Worm (Caenorhabditis elegans): ENCODE results near the gene Y55F3AM.13.

Y55F3AM.13 gene

ce11 chrIV:1012447-1012846 is 43.7 kb downstream of the Y55F3AM.13 start, which contains the start of gene rbm-39 (continued):
- TF ChIP-seq Y116A8C.19 (tag; optimal IDR thresholded peaks at IDR 0.05; ENCODE audit: borderline replicate concordance), result no peak
- peak; percentile 40; the same call in 1 of the 2 replicates for TF ChIP-seq ceh-88 (GFP tag; IDR thresholded peaks at IDR 0.05)
- TF ChIP-seq mef-2 (tag; optimal IDR thresholded peaks at IDR 0.05), result peak; percentile 49
- TF ChIP-seq lir-3 (tag; optimal IDR thresholded peaks at IDR 0.05; ENCODE audit: poor library complexity), result no peak
- peak; percentile 94 for TF ChIP-seq fkh-8 (tag; optimal IDR thresholded peaks at IDR 0.05)
- peak; percentile 86 for TF ChIP-seq tbx-2 (tag; optimal IDR thresholded peaks at IDR 0.05)
- peak; percentile 86 for TF ChIP-seq xbp-1 (tag; optimal IDR thresholded peaks at IDR 0.05)
- TF ChIP-seq elt-2 (tag; optimal IDR thresholded peaks at IDR 0.05), result no peak
- no peak for TF ChIP-seq nhr-76 (tag; optimal IDR thresholded peaks at IDR 0.05)
- TF ChIP-seq dsc-1 (tag; optimal IDR thresholded peaks at IDR 0.05), result peak; percentile 80
- TF ChIP-seq fkh-10 (GFP tag; optimal IDR thresholded peaks at IDR 0.05), result peak; percentile 82
- peak; percentile 91 for TF ChIP-seq C16A3.4 (tag; optimal IDR thresholded peaks at IDR 0.05)
- no peak for TF ChIP-seq efl-3 (GFP tag; optimal IDR thresholded peaks at IDR 0.05)
- no peak for TF ChIP-seq ceh-63 (GFP tag; optimal IDR thresholded peaks at IDR 0.05)
- TF ChIP-seq lin-39 (tag; optimal IDR thresholded peaks at IDR 0.05), result peak; percentile 34
- TF ChIP-seq unc-86 (tag; optimal IDR thresholded peaks at IDR 0.05), result peak; percentile 84
- peak; percentile 49 for TF ChIP-seq ztf-4 (tag; optimal IDR thresholded peaks at IDR 0.05)
- peak; percentile 69 for TF ChIP-seq fos-1 (tag; optimal IDR thresholded peaks at IDR 0.05)
- TF ChIP-seq lsy-2 (tag; optimal IDR thresholded peaks at IDR 0.05), result peak; percentile 91 to 93
- TF ChIP-seq nhr-19 (GFP tag; conservative IDR thresholded peaks at IDR 0.05), result peak; percentile 83
- TF ChIP-seq hlh-4 (tag; optimal IDR thresholded peaks at IDR 0.05), result no peak
- TF ChIP-seq hlh-17 (GFP tag; optimal IDR thresholded peaks at IDR 0.05; ENCODE audit: borderline replicate concordance), result no peak
- TF ChIP-seq ceh-8 (GFP tag; optimal IDR thresholded peaks at IDR 0.05), result peak; percentile 79
- peak; percentile 95 for TF ChIP-seq isw-1 (GFP tag; IDR thresholded peaks at IDR 0.05)
- TF ChIP-seq snpc-4 (tag; optimal IDR thresholded peaks at IDR 0.05), result peak; percentile 14
- peak; percentile 92 for TF ChIP-seq nhr-47 (tag; optimal IDR thresholded peaks at IDR 0.05)
- peak; percentile 88 for TF ChIP-seq swsn-7 (tag; optimal IDR thresholded peaks at IDR 0.05)
- peak; percentile 71 for TF ChIP-seq pax-3 (tag; optimal IDR thresholded peaks at IDR 0.05)
- TF ChIP-seq ces-1 (GFP tag; optimal IDR thresholded peaks at IDR 0.05), result no peak
- TF ChIP-seq hpl-2 (GFP tag; optimal IDR thresholded peaks at IDR 0.05), result peak; percentile 49
- TF ChIP-seq mdl-1 (tag; optimal IDR thresholded peaks at IDR 0.05), result peak in 1 of 2 experiments; percentile 78
- TF ChIP-seq aha-1 (tag; optimal IDR thresholded peaks at IDR 0.05), result no peak
- TF ChIP-seq nhr-77 (tag; optimal IDR thresholded peaks at IDR 0.05), result peak; percentile 64
- TF ChIP-seq lin-15B (tag; optimal IDR thresholded peaks at IDR 0.05), result peak; percentile 86

DNA sequence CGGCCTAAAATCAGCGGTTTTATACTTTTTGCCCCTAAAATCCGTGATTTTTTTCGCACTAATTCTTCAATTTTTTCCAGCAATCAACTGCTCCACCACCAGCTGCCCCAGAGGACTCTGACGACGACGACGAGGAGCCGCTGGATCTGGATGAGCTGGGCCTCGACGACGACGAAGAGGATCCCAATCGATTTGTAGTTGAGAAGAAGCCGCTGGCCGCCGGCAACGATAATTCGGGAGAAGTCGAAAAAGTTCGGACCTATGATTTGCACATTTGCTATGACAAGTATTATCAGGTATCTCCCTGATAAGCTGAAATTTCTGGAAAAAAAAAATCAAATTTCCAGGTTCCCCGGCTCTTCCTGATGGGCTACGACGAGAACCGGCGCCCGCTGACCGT is 44.3 kb downstream of the Y55F3AM.13 start:
- no peak for TF ChIP-seq ets-5 (GFP tag; IDR thresholded peaks at IDR 0.05)

- no peak for TF ChIP-seq ceh-82 (tag; optimal IDR thresholded peaks at IDR 0.05)
- TF ChIP-seq fos-1 (tag; optimal IDR thresholded peaks at IDR 0.05), result no peak
- TF ChIP-seq fkh-10 (GFP tag; optimal IDR thresholded peaks at IDR 0.05), result no peak
- TF ChIP-seq zag-1 (tag; optimal IDR thresholded peaks at IDR 0.05), result no peak
- TF ChIP-seq lir-3 (tag; optimal IDR thresholded peaks at IDR 0.05; ENCODE audit: poor library complexity), result no peak
- no peak for TF ChIP-seq hlh-4 (tag; optimal IDR thresholded peaks at IDR 0.05)
- TF ChIP-seq tbx-2 (tag; optimal IDR thresholded peaks at IDR 0.05), result no peak
- TF ChIP-seq ztf-11 (tag; optimal IDR thresholded peaks at IDR 0.05), result no peak
Observed at ce11 chrIV:1010212-1010611, 45.9 kb downstream of the Y55F3AM.13 start, which contains the start of gene atg-3. Gene atg-3 (plus strand): TSS chrIV:1010512.

- TF ChIP-seq lin-15B (tag; optimal IDR thresholded peaks at IDR 0.05) (peak; percentile 40), fkh-10 (GFP tag; optimal IDR thresholded peaks at IDR 0.05) (no peak), snu-23 (GFP tag; optimal IDR thresholded peaks at IDR 0.05) (peak; percentile 66), xbp-1 (tag; optimal IDR thresholded peaks at IDR 0.05) (peak; percentile 37), elt-2 (tag; optimal IDR thresholded peaks at IDR 0.05) (no peak), mep-1 (tag; optimal IDR thresholded peaks at IDR 0.05) (peak; percentile 62), isw-1 (GFP tag; IDR thresholded peaks at IDR 0.05) (peak; percentile 40), lsy-2 (tag; optimal IDR thresholded peaks at IDR 0.05) (peak; percentile 59 to 63), vab-15 (tag; optimal IDR thresholded peaks at IDR 0.05) (no peak), lin-39 (tag; optimal IDR thresholded peaks at IDR 0.05) (no peak), lin-35 (GFP tag; optimal IDR thresholded peaks at IDR 0.05) (peak; percentile 64 to 79), dsc-1 (tag; optimal IDR thresholded peaks at IDR 0.05) (peak; percentile 30), F16B12.6 (tag; optimal IDR thresholded peaks at IDR 0.05) (peak; percentile 97), tlp-1 (tag; optimal IDR thresholded peaks at IDR 0.05) (no peak), snpc-4 (tag; optimal IDR thresholded peaks at IDR 0.05) (peak; percentile 18), tbx-2 (tag; optimal IDR thresholded peaks at IDR 0.05) (peak; percentile 31), hpl-2 (GFP tag; optimal IDR thresholded peaks at IDR 0.05) (no peak), swsn-7 (tag; optimal IDR thresholded peaks at IDR 0.05) (no peak), efl-1 (optimal IDR thresholded peaks at IDR 0.05) (peak; percentile 72 to 74), efl-1 (GFP tag; optimal IDR thresholded peaks at IDR 0.05 in 1 of 2) (peak; percentile 70 to 96), lin-13 (GFP tag; optimal IDR thresholded peaks at IDR 0.05) (peak; percentile 3)
Observed at ce11 chrIV:1009546-1009945, 46.6 kb downstream of the Y55F3AM.13 start, which contains the start of gene Y55F3AM.9. Gene Y55F3AM.9 (minus strand): TSS chrIV:1009734.
